Worm (Caenorhabditis elegans) whole organism, L4 larva: Measurements from ENCODE around the gene cox-6A.
A peak's percentile ranks its signal among the peaks of the same experiment; 100 is the strongest.

Experiments used
- D1046.2 ChIP-seq: fragments of 200-800 bp; sonication (Bioruptor generic); IDR thresholded peaks from 2 replicates; pipeline ENCODE4 v1.3.6; 2022; ENCODE audit warnings: missing genetic modification characterization, missing compliant biosample characterization
- F44E2.7 ChIP-seq: fragments of 200-800 bp; sonication (Bioruptor generic); IDR thresholded peaks from 2 replicates; pipeline ENCODE4 v2.1.2; 2022; ENCODE audit warnings: missing genetic modification characterization, missing compliant biosample characterization
- R02D3.7 ChIP-seq: fragments of 150-350 bp; sonication (generic microtip); optimal IDR thresholded peaks from 3 replicates; lab custom pipeline; 2014; ENCODE audit warnings: missing biosample characterization, missing genetic modification characterization
- T20F7.1 ChIP-seq: fragments of 200-800 bp; sonication (Bioruptor generic); optimal IDR thresholded peaks from 2 replicates; lab custom pipeline; 2018; ENCODE audit warnings: mild to moderate bottlenecking, missing genetic modification characterization, missing compliant biosample characterization
- Y105C5A.15 ChIP-seq: fragments of 200-800 bp; sonication (Bioruptor generic); IDR thresholded peaks from 2 replicates; pipeline ENCODE4 v1.3.6; 2022; ENCODE audit warnings: missing genetic modification characterization, missing compliant biosample characterization
- aly-2 ChIP-seq: sonication (generic microtip); optimal IDR thresholded peaks from 2 replicates; lab custom pipeline; 2018; ENCODE audit warnings: missing biosample characterization, missing genetic modification characterization
- arid-1 ChIP-seq: fragments of 200-800 bp; sonication (Bioruptor generic); conservative IDR thresholded peaks from 2 replicates; pipeline ENCODE4 v1.3.6; 2022; ENCODE audit warnings: missing genetic modification reagents, missing genetic modification characterization, missing compliant biosample characterization
- ceh-20 ChIP-seq: fragments of 200-800 bp; sonication (Bioruptor generic); IDR thresholded peaks from 2 replicates; pipeline ENCODE4 v1.3.6; 2022; ENCODE audit warnings: missing genetic modification reagents, missing genetic modification characterization, missing compliant biosample characterization
- ceh-44 ChIP-seq: fragments of 200-800 bp; sonication (Bioruptor generic); IDR thresholded peaks from 2 replicates; pipeline ENCODE4 v1.3.6; 2022; ENCODE audit warnings: missing genetic modification reagents, missing genetic modification characterization, missing compliant biosample characterization
- ces-1 ChIP-seq: fragments of 150-350 bp; sonication (generic microtip); optimal IDR thresholded peaks from 4 replicates; lab custom pipeline; 2014; ENCODE audit warnings: missing biosample characterization, missing genetic modification reagents, missing genetic modification characterization
- cey-2 ChIP-seq: sonication (generic microtip); optimal IDR thresholded peaks from 3 replicates; lab custom pipeline; 2017; ENCODE audit warnings: missing genetic modification characterization, mild to moderate bottlenecking, missing compliant biosample characterization, antibody characterized with exemption, borderline replicate concordance; ENCODE audit not compliant: insufficient read depth
- lsy-2 ChIP-seq, 2 experiments: fragments of 150-350 bp in 1 of 2; sonication (generic microtip) in 1 of 2; optimal IDR thresholded peaks; 2 replicates each; lab custom pipeline; 2014 to 2017; ENCODE audit warnings: missing biosample characterization in 2 of 2, missing genetic modification characterization in 2 of 2
- nhr-25 ChIP-seq: sonication (generic microtip); optimal IDR thresholded peaks from 2 replicates; lab custom pipeline; 2017; ENCODE audit warnings: missing genetic modification characterization, mild to moderate bottlenecking, missing compliant biosample characterization, antibody characterized with exemption, moderate library complexity, borderline replicate concordance; ENCODE audit not compliant: insufficient read depth
- pqm-1 ChIP-seq: sonication (generic microtip); optimal IDR thresholded peaks from 2 replicates; lab custom pipeline; 2017; ENCODE audit warnings: missing biosample characterization, missing genetic modification characterization
- set-16 ChIP-seq: fragments of 200-800 bp; sonication (Bioruptor generic); IDR thresholded peaks from 2 replicates; pipeline ENCODE4 v1.3.6; 2022; ENCODE audit warnings: missing genetic modification reagents, missing genetic modification characterization, missing compliant biosample characterization
- tra-1 ChIP-seq: fragments of 200-800 bp; sonication (Bioruptor generic); IDR thresholded peaks from 2 replicates; pipeline ENCODE4 v1.3.6; 2022; ENCODE audit warnings: missing genetic modification reagents, missing genetic modification characterization, missing compliant biosample characterization
- unc-62 ChIP-seq, 3 experiments: fragments of 150-350 bp in 1 of 3; sonication (generic microtip); optimal IDR thresholded peaks in 2 of 3; peaks in 1 of 3; 1 replicate in 1 of 3; 2 replicates in 2 of 3; lab custom pipeline; 2014 to 2017; ENCODE audit warnings: missing biosample characterization in 3 of 3, missing genetic modification characterization in 3 of 3, missing genetic modification reagents in 3 of 3, missing genotype in 1 of 3
- vab-7 ChIP-seq: fragments of 200-800 bp; sonication (Bioruptor generic); IDR thresholded peaks from 2 replicates; pipeline ENCODE4 v1.3.6; 2022; ENCODE audit warnings: missing genetic modification reagents, missing genetic modification characterization, missing compliant biosample characterization
- ztf-11 ChIP-seq: fragments of 150-350 bp; optimal IDR thresholded peaks from 2 replicates; lab custom pipeline; 2014; ENCODE audit warnings: missing biosample characterization, missing genetic modification characterization

Gene cox-6A

DNA sequence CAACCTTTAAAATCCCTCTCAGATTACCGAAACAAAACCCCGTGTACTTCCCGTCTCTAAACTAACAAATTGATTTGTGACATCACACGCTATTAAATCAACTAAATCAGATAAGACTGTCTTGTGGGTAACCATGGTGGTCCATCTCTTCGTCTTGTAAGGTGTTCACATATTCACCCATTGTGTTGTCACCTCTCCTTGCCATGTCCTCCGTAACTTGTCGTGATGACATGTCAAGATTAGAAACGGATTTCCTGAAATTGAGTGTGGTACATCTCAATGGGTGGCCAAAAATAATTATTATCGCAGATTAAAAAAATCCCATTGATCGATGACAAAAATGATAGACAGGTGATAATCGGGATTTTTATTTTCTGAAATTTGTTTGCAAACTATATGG is 42.9 kb downstream of the cox-6A start:
- peak in 1 of 2 experiments; percentile 61 for TF ChIP-seq unc-62 (GFP tag; optimal IDR thresholded peaks at IDR 0.05 in 1 of 2; lab: Kevin White, UChicago)
- TF ChIP-seq unc-62 (tag; optimal IDR thresholded peaks at IDR 0.05; lab: Kevin White, UChicago), result no peak
- no peak for TF ChIP-seq ceh-44 (GFP tag; lab: Robert Waterston, UW)
- no peak for TF ChIP-seq nhr-25 (tag; lab: Kevin White, UChicago)

DNA sequence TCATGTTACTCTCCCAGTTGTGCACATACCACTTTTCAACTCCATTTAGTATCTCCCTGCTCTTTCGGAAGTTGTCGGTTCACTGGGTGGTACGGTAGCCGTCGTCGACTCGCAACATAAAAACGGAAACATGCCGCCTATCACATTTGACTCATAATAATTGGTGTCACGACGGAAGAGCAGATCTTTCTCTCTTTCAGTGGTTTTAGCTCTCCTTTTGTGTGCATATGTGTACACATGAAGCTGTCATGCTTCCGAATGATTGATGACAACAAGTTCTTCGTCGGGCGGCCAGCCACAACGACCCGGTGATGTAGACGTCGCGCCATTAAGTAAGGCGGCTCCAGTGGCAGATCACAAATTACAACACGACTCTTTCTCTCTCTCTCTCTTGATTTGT is 44.2 kb downstream of the cox-6A start:
- TF ChIP-seq vab-7 (GFP tag; lab: Robert Waterston, UW), result no peak
- no peak for TF ChIP-seq Y105C5A.15 (GFP tag; lab: Robert Waterston, UW)

ce11 chrIII:5126988-5127387 is 45.5 kb downstream of the cox-6A start:
- TF ChIP-seq arid-1 (GFP tag; lab: Robert Waterston, UW), result no peak
- no peak for TF ChIP-seq ztf-11
- peak; percentile 13; the same call in 1 of the 2 replicates for TF ChIP-seq set-16
- no peak for TF ChIP-seq ceh-20
- TF ChIP-seq Y105C5A.15 (GFP tag; lab: Robert Waterston, UW), result no peak
- no peak for TF ChIP-seq cey-2 (tag; lab: Kevin White, UChicago)

- 0 out of 2 replicates have a peak, but pooled peaks have one; percentile 8 for TF ChIP-seq set-16
- no peak for TF ChIP-seq ces-1
- TF ChIP-seq tra-1 (GFP tag; lab: Robert Waterston, UW), result no peak
- peak in 1 of 2 experiments; percentile 35 for TF ChIP-seq unc-62 (GFP tag; optimal IDR thresholded peaks at IDR 0.05 in 1 of 2; lab: Kevin White, UChicago)
- no peak for TF ChIP-seq unc-62 (tag; optimal IDR thresholded peaks at IDR 0.05; lab: Kevin White, UChicago)
Observed at ce11 chrIII:5129261-5129660, 47.7 kb downstream of the cox-6A start.

DNA sequence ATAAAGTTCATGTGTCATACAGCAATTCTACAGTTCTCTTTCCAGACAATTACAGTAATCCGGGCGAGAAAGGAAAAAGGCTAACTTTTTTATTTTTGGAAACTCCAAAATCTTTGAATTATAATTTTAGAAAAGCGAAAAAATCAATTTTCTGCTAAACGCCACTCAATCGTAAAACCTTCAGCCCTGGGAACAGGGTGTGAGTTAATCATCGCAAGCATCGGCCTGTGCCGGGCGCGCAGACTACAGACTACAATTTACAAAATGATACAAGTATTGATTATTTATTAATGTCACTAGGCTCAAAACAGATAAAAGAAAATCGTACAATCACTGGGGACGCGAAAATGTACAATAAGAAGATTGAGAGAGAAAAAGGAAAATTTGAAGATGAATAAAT is 49.1 kb downstream of the cox-6A start:
- TF ChIP-seq T20F7.1 (GFP tag; lab: Kevin White, UChicago) (no peak), aly-2 (tag; lab: Kevin White, UChicago) (no peak), lsy-2 (tag; optimal IDR thresholded peaks at IDR 0.05; lab: Kevin White, UChicago) (no peak), R02D3.7 (tag; lab: Kevin White, UChicago) (no peak), F44E2.7 (GFP tag; lab: Robert Waterston, UW) (no peak), D1046.2 (GFP tag; lab: Robert Waterston, UW) (no peak), pqm-1 (no peak), unc-62 (GFP tag; optimal IDR thresholded peaks at IDR 0.05 in 1 of 2; lab: Kevin White, UChicago) (no peak), unc-62 (tag; optimal IDR thresholded peaks at IDR 0.05; lab: Kevin White, UChicago) (no peak)
